Worm (Caenorhabditis elegans) whole organism, L4 larva: ENCODE results near the gene F28A10.7.

Experiments
- F26F4.8 ChIP-seq: fragments of 200-800 bp; sonication (Bioruptor generic); conservative IDR thresholded peaks from 2 replicates; pipeline ENCODE4 v1.3.6; 2022; ENCODE audit warnings: missing genetic modification characterization, missing compliant biosample characterization
- F44E2.7 ChIP-seq: fragments of 200-800 bp; sonication (Bioruptor generic); IDR thresholded peaks from 2 replicates; pipeline ENCODE4 v2.1.2; 2022; ENCODE audit warnings: missing genetic modification characterization, missing compliant biosample characterization
- Y105C5A.15 ChIP-seq: fragments of 200-800 bp; sonication (Bioruptor generic); IDR thresholded peaks from 2 replicates; pipeline ENCODE4 v1.3.6; 2022; ENCODE audit warnings: missing genetic modification characterization, missing compliant biosample characterization
- Y5F2A.4 ChIP-seq: fragments of 200-800 bp; sonication (Bioruptor generic); optimal IDR thresholded peaks from 2 replicates; lab custom pipeline; 2018; ENCODE audit warnings: mild to moderate bottlenecking, missing genetic modification characterization, missing compliant biosample characterization
- ZK337.2 ChIP-seq: fragments of 200-800 bp; sonication (Bioruptor generic); IDR thresholded peaks from 2 replicates; pipeline ENCODE4 v1.3.6; 2022; ENCODE audit warnings: missing genetic modification reagents, missing genetic modification characterization, missing compliant biosample characterization
- ZK546.5 ChIP-seq, 2 experiments: sonication (generic microtip); optimal IDR thresholded peaks; 2 replicates each; lab custom pipeline; 2017; ENCODE audit warnings: missing biosample characterization in 2 of 2, missing genetic modification characterization in 2 of 2
- aha-1 ChIP-seq: fragments of 150-350 bp; peaks from one replicate; lab custom pipeline; 2014; ENCODE audit warnings: missing biosample characterization, missing genetic modification characterization
- ama-1 ChIP-seq: fragments of 150-350 bp; optimal IDR thresholded peaks from 2 replicates; lab custom pipeline; 2014; ENCODE audit warnings: inconsistent platforms, mixed read lengths
- arid-1 ChIP-seq: fragments of 200-800 bp; sonication (Bioruptor generic); conservative IDR thresholded peaks from 2 replicates; pipeline ENCODE4 v1.3.6; 2022; ENCODE audit warnings: missing genetic modification reagents, missing genetic modification characterization, missing compliant biosample characterization
- attf-4 ChIP-seq: sonication (generic microtip); optimal IDR thresholded peaks from 3 replicates; lab custom pipeline; 2017; ENCODE audit warnings: missing biosample characterization, missing genetic modification characterization
- ceh-28 ChIP-seq: fragments of 150-350 bp; optimal IDR thresholded peaks from 2 replicates; lab custom pipeline; 2014; ENCODE audit warnings: missing biosample characterization, missing genetic modification reagents, missing genetic modification characterization
- ceh-32 ChIP-seq: sonication (generic microtip); optimal IDR thresholded peaks from 2 replicates; lab custom pipeline; 2016; ENCODE audit warnings: mild to moderate bottlenecking, missing genetic modification characterization, missing compliant biosample characterization; ENCODE audit not compliant: poor library complexity
- ceh-62 ChIP-seq: sonication (generic microtip); optimal IDR thresholded peaks from 2 replicates; lab custom pipeline; 2017; ENCODE audit warnings: missing biosample characterization, missing genetic modification characterization
- dmd-6 ChIP-seq: fragments of 200-800 bp; sonication (Bioruptor generic); IDR thresholded peaks from 2 replicates; pipeline ENCODE4 v1.3.6; 2022; ENCODE audit warnings: missing genetic modification reagents, missing genetic modification characterization, missing compliant biosample characterization
- dpl-1 ChIP-seq: fragments of 150-350 bp; optimal IDR thresholded peaks from 2 replicates; lab custom pipeline; 2014; ENCODE audit warnings: missing biosample characterization, missing genetic modification reagents, missing genetic modification characterization
- duxl-1 ChIP-seq: sonication (generic microtip); optimal IDR thresholded peaks from 2 replicates; lab custom pipeline; 2016; ENCODE audit warnings: mild to moderate bottlenecking, missing genetic modification characterization, moderate library complexity, missing compliant biosample characterization; ENCODE audit not compliant: poor library complexity
- dve-1 ChIP-seq: sonication (generic microtip); optimal IDR thresholded peaks from 2 replicates; lab custom pipeline; 2017; ENCODE audit warnings: antibody characterized with exemption, mild to moderate bottlenecking, missing genetic modification characterization, missing compliant biosample characterization; ENCODE audit not compliant: insufficient read depth
- fkh-10 ChIP-seq: fragments of 150-350 bp; optimal IDR thresholded peaks from 2 replicates; lab custom pipeline; 2014; ENCODE audit warnings: missing biosample characterization, missing genetic modification reagents, missing genetic modification characterization
- gei-8 ChIP-seq: fragments of 200-800 bp; sonication (Bioruptor generic); optimal IDR thresholded peaks from 2 replicates; lab custom pipeline; 2018; ENCODE audit warnings: mild to moderate bottlenecking, missing genetic modification characterization, missing compliant biosample characterization
- hif-1 ChIP-seq, 2 experiments: sonication (generic microtip); optimal IDR thresholded peaks; 2 replicates each; lab custom pipeline; 2016 to 2017; ENCODE audit warnings: missing compliant biosample characterization in 2 of 2, missing genetic modification characterization in 2 of 2, missing genetic modification reagents in 2 of 2, missing genotype in 2 of 2, mild to moderate bottlenecking in 1 of 2
- hlh-11 ChIP-seq: fragments of 200-800 bp; sonication (Bioruptor generic); optimal IDR thresholded peaks from 2 replicates; lab custom pipeline; 2018; ENCODE audit warnings: mild to moderate bottlenecking, missing genetic modification characterization, missing compliant biosample characterization
- hlh-30 ChIP-seq: sonication (generic microtip); optimal IDR thresholded peaks from 2 replicates; lab custom pipeline; 2017; ENCODE audit warnings: antibody characterized with exemption, mild to moderate bottlenecking, missing genetic modification characterization, missing compliant biosample characterization; ENCODE audit not compliant: insufficient read depth
- hmg-1.1 ChIP-seq: fragments of 200-800 bp; sonication (Bioruptor generic); IDR thresholded peaks from 2 replicates; pipeline ENCODE4 v1.3.6; 2022; ENCODE audit warnings: missing genetic modification reagents, missing genetic modification characterization, missing compliant biosample characterization
- lin-1 ChIP-seq: fragments of 200-800 bp; sonication (Bioruptor generic); IDR thresholded peaks from 2 replicates; pipeline ENCODE4 v1.3.6; 2022; ENCODE audit warnings: missing genetic modification reagents, missing genetic modification characterization, missing compliant biosample characterization
- lin-38 ChIP-seq: fragments of 200-800 bp; sonication (Bioruptor generic); IDR thresholded peaks from 2 replicates; pipeline ENCODE4 v1.3.6; 2022; ENCODE audit warnings: missing genetic modification reagents, missing genetic modification characterization, missing compliant biosample characterization
- mxl-3 ChIP-seq: fragments of 200-800 bp; sonication (Bioruptor generic); optimal IDR thresholded peaks from 2 replicates; lab custom pipeline; 2018; ENCODE audit warnings: mild to moderate bottlenecking, missing genetic modification characterization, missing compliant biosample characterization
- nhr-10 ChIP-seq: fragments of 150-350 bp; optimal IDR thresholded peaks from 2 replicates; lab custom pipeline; 2014; ENCODE audit warnings: missing biosample characterization, missing genetic modification characterization
- nhr-11 ChIP-seq: fragments of 150-350 bp; optimal IDR thresholded peaks from 2 replicates; lab custom pipeline; 2014; ENCODE audit warnings: missing biosample characterization, missing genetic modification characterization
- nhr-111 ChIP-seq: fragments of 200-800 bp; sonication (Bioruptor generic); optimal IDR thresholded peaks from 2 replicates; lab custom pipeline; 2018; ENCODE audit warnings: mild to moderate bottlenecking, missing genetic modification characterization, missing compliant biosample characterization
- nhr-28 ChIP-seq: fragments of 150-350 bp; optimal IDR thresholded peaks from 2 replicates; lab custom pipeline; 2014; ENCODE audit warnings: missing biosample characterization, missing genetic modification characterization
- pha-4 ChIP-seq, 2 experiments: fragments of 150-350 bp in 1 of 2; fragments of 200-800 bp in 1 of 2; sonication (Bioruptor generic) in 1 of 2; IDR thresholded peaks in 1 of 2; optimal IDR thresholded peaks in 1 of 2; 2 replicates each; pipeline versions ENCODE4 v1.3.6 to Lab custom; 2014 to 2022; ENCODE audit warnings: missing genetic modification characterization in 2 of 2, missing genetic modification reagents in 2 of 2, missing biosample characterization in 1 of 2, missing compliant biosample characterization in 1 of 2
- unc-130 ChIP-seq: sonication (generic microtip); optimal IDR thresholded peaks from 2 replicates; lab custom pipeline; 2016; ENCODE audit warnings: missing genetic modification reagents, missing genetic modification characterization, missing compliant biosample characterization
- vab-7 ChIP-seq: fragments of 200-800 bp; sonication (Bioruptor generic); IDR thresholded peaks from 2 replicates; pipeline ENCODE4 v1.3.6; 2022; ENCODE audit warnings: missing genetic modification reagents, missing genetic modification characterization, missing compliant biosample characterization
- zag-1 ChIP-seq: fragments of 150-350 bp; optimal IDR thresholded peaks from 2 replicates; lab custom pipeline; 2014; ENCODE audit warnings: missing biosample characterization, missing genetic modification characterization
- zip-2 ChIP-seq: fragments of 150-350 bp; optimal IDR thresholded peaks from 2 replicates; lab custom pipeline; 2014; ENCODE audit warnings: missing biosample characterization, missing genetic modification characterization
- ztf-11 ChIP-seq: fragments of 150-350 bp; optimal IDR thresholded peaks from 2 replicates; lab custom pipeline; 2014; ENCODE audit warnings: missing biosample characterization, missing genetic modification characterization

The F28A10.7 gene

ce11 chrII:848519-848918 is 3.0 kb upstream of the F28A10.7 start, which contains the start of the genes acdh-9 and F28A10.13 (continued):
- TF ChIP-seq dmd-6 (GFP tag; lab: Robert Waterston, UW): peak; percentile 83
- TF ChIP-seq zag-1 (tag; lab: Kevin White, UChicago): no peak
- TF ChIP-seq hmg-1.1 (GFP tag; lab: Robert Waterston, UW): peak; percentile 52; the same call in 1 of the 2 replicates
- peak; percentile 88 for TF ChIP-seq dve-1
- peak; percentile 83 for TF ChIP-seq nhr-28 (tag; lab: Kevin White, UChicago)
- no peak for TF ChIP-seq nhr-111 (GFP tag; lab: Kevin White, UChicago)
- TF ChIP-seq aha-1 (tag; lab: Kevin White, UChicago): peak; percentile 98
- no peak for TF ChIP-seq zip-2
- TF ChIP-seq hlh-11: peak; percentile 89
- TF ChIP-seq nhr-10 (tag; lab: Kevin White, UChicago): peak; percentile 85
- TF ChIP-seq hif-1 (tag; optimal IDR thresholded peaks at IDR 0.05; lab: Kevin White, UChicago): peak in 1 of 2 experiments; percentile 82
- TF ChIP-seq dpl-1 (GFP tag; lab: Kevin White, UChicago): peak; percentile 2
- TF ChIP-seq lin-38 (GFP tag; lab: Robert Waterston, UW): peak; percentile 27; the same call in 1 of the 2 replicates
- peak; percentile 46 for TF ChIP-seq ama-1 (lab: Kevin White, UChicago)
- TF ChIP-seq mxl-3 (GFP tag; lab: Kevin White, UChicago): peak; percentile 89
- TF ChIP-seq nhr-11 (tag; lab: Kevin White, UChicago): peak; percentile 51
- no peak for TF ChIP-seq pha-4 (GFP tag; IDR thresholded peaks at IDR 0.05; lab: Robert Waterston, UW)
- TF ChIP-seq pha-4 (tag; optimal IDR thresholded peaks at IDR 0.05; lab: Kevin White, UChicago): peak; percentile 57
- peak; percentile 86 for TF ChIP-seq hlh-30 (tag; lab: Kevin White, UChicago)
- no peak for TF ChIP-seq arid-1
- TF ChIP-seq duxl-1: peak; percentile 46
- TF ChIP-seq attf-4: no peak

ce11 chrII:843971-844370 is 1.5 kb downstream of the F28A10.7 start, which contains the start of gene F28A10.4:
F28A10.4 (plus strand) TSS chrII:844271.
- TF ChIP-seq ztf-11 (tag; lab: Kevin White, UChicago) (no peak), gei-8 (GFP tag; lab: Kevin White, UChicago) (no peak), attf-4 (no peak), fkh-10 (GFP tag; lab: Kevin White, UChicago) (no peak), lin-1 (GFP tag; lab: Robert Waterston, UW) (no peak), ZK337.2 (GFP tag; lab: Robert Waterston, UW) (no peak), vab-7 (GFP tag; lab: Robert Waterston, UW) (no peak), Y105C5A.15 (GFP tag; lab: Robert Waterston, UW) (no peak), nhr-10 (tag; lab: Kevin White, UChicago) (no peak), ceh-28 (tag; lab: Kevin White, UChicago) (no peak), hlh-30 (tag; lab: Kevin White, UChicago) (no peak)

ce11 chrII:840131-840530 is 5.4 kb downstream of the F28A10.7 start, which contains the start of gene clc-33:
clc-33 (plus strand) TSS chrII:840431.
- no peak for TF ChIP-seq F44E2.7 (GFP tag; lab: Robert Waterston, UW)
- no peak for TF ChIP-seq F26F4.8 (GFP tag; lab: Robert Waterston, UW)

- no peak for TF ChIP-seq ceh-62 (tag; lab: Kevin White, UChicago)
- TF ChIP-seq ZK546.5 (tag; optimal IDR thresholded peaks at IDR 0.05; lab: Kevin White, UChicago): no peak
- no peak for TF ChIP-seq ceh-32 (tag; lab: Kevin White, UChicago)
- no peak for TF ChIP-seq unc-130 (GFP tag; lab: Kevin White, UChicago)
- no peak for TF ChIP-seq Y5F2A.4 (GFP tag; lab: Kevin White, UChicago)
Observed at ce11 chrII:838414-838813, 7.1 kb downstream of the F28A10.7 start, which contains the start of gene F28A10.8. F28A10.8 (minus strand) TSS chrII:838514.
